Fruit fly (Drosophila melanogaster) whole organism, embryonic: ENCODE results near the gene crq.
A peak's percentile ranks its signal among the peaks of the same experiment; 100 is the strongest.

Source experiments
- Atf6 ChIP-seq: fragments of 200-800 bp; sonication (Bioruptor generic); IDR thresholded peaks from 2 replicates; pipeline ENCODE4 v1.3.6; 2022; ENCODE audit warnings: missing biosample characterization, missing genetic modification characterization
- BEAF-32 ChIP-seq: fragments of 200-800 bp; sonication (Bioruptor generic); optimal IDR thresholded peaks from 3 replicates; lab custom pipeline; 2017; ENCODE audit warnings: missing biosample characterization, missing genetic modification characterization, mild to moderate bottlenecking, moderate library complexity, missing genetic modification reagents
- CG10979 ChIP-seq: fragments of 200-800 bp; sonication (Bioruptor generic); optimal IDR thresholded peaks from 2 replicates; lab custom pipeline; 2018; ENCODE audit warnings: missing biosample characterization, mild to moderate bottlenecking, missing genetic modification characterization, moderate library complexity
- CG11085 ChIP-seq: fragments of 200-800 bp; sonication (Bioruptor generic); IDR thresholded peaks from 2 replicates; pipeline ENCODE4 v1.3.6; 2022; ENCODE audit warnings: missing biosample characterization, missing genetic modification characterization
- CG11504 ChIP-seq: fragments of 200-800 bp; sonication (Bioruptor generic); optimal IDR thresholded peaks from 3 replicates; lab custom pipeline; 2019; ENCODE audit warnings: missing biosample characterization, mild to moderate bottlenecking, missing genetic modification characterization, moderate library complexity
- CG12236 ChIP-seq: fragments of 200-800 bp; sonication (Bioruptor generic); optimal IDR thresholded peaks from 2 replicates; lab custom pipeline; 2016; ENCODE audit warnings: missing biosample characterization, missing genetic modification characterization
- CG13287 ChIP-seq: fragments of 200-800 bp; sonication (Bioruptor generic); IDR thresholded peaks from 2 replicates; pipeline ENCODE4 v1.3.6; 2022; ENCODE audit warnings: missing biosample characterization, missing genetic modification characterization; ENCODE audit not compliant: partially characterized antibody
- CG15479 ChIP-seq: fragments of 200-800 bp; sonication (Bioruptor generic); optimal IDR thresholded peaks from 3 replicates; lab custom pipeline; 2019; ENCODE audit warnings: missing biosample characterization, mild to moderate bottlenecking, missing genetic modification characterization, moderate library complexity
- CG15696 ChIP-seq: fragments of 200-800 bp; sonication (Bioruptor generic); optimal IDR thresholded peaks from 2 replicates; lab custom pipeline; 2019; ENCODE audit warnings: missing biosample characterization, mild to moderate bottlenecking, missing genetic modification characterization, moderate library complexity
- CG17186 ChIP-seq: fragments of 200-800 bp; sonication (Bioruptor generic); optimal IDR thresholded peaks from 3 replicates; lab custom pipeline; 2017; ENCODE audit warnings: missing biosample characterization, missing genetic modification reagents, missing genetic modification characterization
- CG17385 ChIP-seq: fragments of 200-800 bp; sonication (Bioruptor generic); optimal IDR thresholded peaks from 3 replicates; lab custom pipeline; 2018; ENCODE audit warnings: missing biosample characterization, mild to moderate bottlenecking, missing genetic modification characterization
- CG17568 ChIP-seq: fragments of 200-800 bp; sonication (Bioruptor generic); optimal IDR thresholded peaks from 2 replicates; lab custom pipeline; 2018; ENCODE audit warnings: missing biosample characterization, mild to moderate bottlenecking, missing genetic modification characterization, moderate library complexity
- CG17829 ChIP-seq: fragments of 200-800 bp; optimal IDR thresholded peaks from 2 replicates; lab custom pipeline; 2019; ENCODE audit warnings: missing biosample characterization, mild to moderate bottlenecking, missing genetic modification characterization, moderate library complexity
- CG18599 ChIP-seq: fragments of 200-800 bp; sonication (Bioruptor generic); optimal IDR thresholded peaks from 3 replicates; lab custom pipeline; 2017; ENCODE audit warnings: missing biosample characterization, missing genetic modification characterization, mild to moderate bottlenecking, moderate library complexity, missing genetic modification reagents
- CG31388 ChIP-seq: fragments of 200-800 bp; sonication (Bioruptor generic); optimal IDR thresholded peaks from 2 replicates; lab custom pipeline; 2016; ENCODE audit warnings: missing biosample characterization, missing genetic modification characterization
- CG3407 ChIP-seq: fragments of 200-800 bp; sonication (Bioruptor generic); optimal IDR thresholded peaks from 2 replicates; lab custom pipeline; 2018; ENCODE audit warnings: missing biosample characterization, mild to moderate bottlenecking, missing genetic modification characterization
- CG3995 ChIP-seq: fragments of 200-800 bp; sonication (Bioruptor generic); optimal IDR thresholded peaks from 3 replicates; lab custom pipeline; 2016; ENCODE audit warnings: missing biosample characterization, missing genetic modification characterization
- CG7839 ChIP-seq: fragments of 200-800 bp; sonication (Bioruptor generic); optimal IDR thresholded peaks from 3 replicates; lab custom pipeline; 2018; ENCODE audit warnings: missing biosample characterization, mild to moderate bottlenecking, missing genetic modification characterization, moderate library complexity
- CG8359 ChIP-seq: fragments of 200-800 bp; sonication (Bioruptor generic); optimal IDR thresholded peaks from 2 replicates; lab custom pipeline; 2017; ENCODE audit warnings: missing biosample characterization, mild to moderate bottlenecking, missing genetic modification characterization, borderline replicate concordance
- D19A ChIP-seq: fragments of 200-800 bp; optimal IDR thresholded peaks from 3 replicates; lab custom pipeline; 2019; ENCODE audit warnings: missing biosample characterization, mild to moderate bottlenecking, missing genetic modification characterization, moderate library complexity
- Dip2 ChIP-seq: fragments of 200-800 bp; sonication (Bioruptor generic); IDR thresholded peaks from 2 replicates; pipeline ENCODE4 v1.3.6; 2022; ENCODE audit warnings: missing biosample characterization, missing genetic modification characterization
- Fer2 ChIP-seq: fragments of 200-800 bp; sonication (Bioruptor generic); optimal IDR thresholded peaks from 2 replicates; lab custom pipeline; 2018; ENCODE audit warnings: missing biosample characterization, mild to moderate bottlenecking, missing genetic modification characterization, moderate library complexity
- HLH3B ChIP-seq: fragments of 200-800 bp; sonication (Bioruptor generic); IDR thresholded peaks from 2 replicates; pipeline ENCODE4 v1.3.6; 2022; ENCODE audit warnings: missing biosample characterization, missing genetic modification characterization
- Hsf ChIP-seq: fragments of 200-800 bp; sonication (Bioruptor generic); optimal IDR thresholded peaks from 3 replicates; lab custom pipeline; 2016; ENCODE audit warnings: missing biosample characterization, missing genetic modification characterization
- Side ChIP-seq: fragments of 200-800 bp; sonication (Bioruptor generic); optimal IDR thresholded peaks from 2 replicates; lab custom pipeline; 2016; ENCODE audit warnings: missing biosample characterization, missing genetic modification characterization
- Sin3A ChIP-seq: fragments of >200 bp; optimal IDR thresholded peaks from 2 replicates; lab custom pipeline; 2018
- Spps ChIP-seq: fragments of 200-800 bp; sonication (Bioruptor generic); optimal IDR thresholded peaks from 2 replicates; lab custom pipeline; 2018; ENCODE audit warnings: missing biosample characterization, mild to moderate bottlenecking, missing genetic modification characterization
- Ssrp ChIP-seq: fragments of 200-800 bp; sonication (Bioruptor generic); optimal IDR thresholded peaks from 2 replicates; lab custom pipeline; 2018; ENCODE audit warnings: missing biosample characterization, mild to moderate bottlenecking, missing genetic modification characterization, moderate library complexity
- TFAM ChIP-seq: fragments of 200-800 bp; sonication (Bioruptor generic); optimal IDR thresholded peaks from 2 replicates; lab custom pipeline; 2017; ENCODE audit warnings: missing biosample characterization, missing genetic modification characterization, inconsistent platforms
- crp ChIP-seq, 2 experiments: fragments of 200-800 bp; sonication (Bioruptor generic); optimal IDR thresholded peaks; 2 replicates in 1 of 2; 3 replicates in 1 of 2; lab custom pipeline; 2017; ENCODE audit warnings: missing biosample characterization in 2 of 2, missing genetic modification characterization in 2 of 2, mild to moderate bottlenecking in 1 of 2, moderate library complexity in 1 of 2
- dan ChIP-seq: fragments of 200-800 bp; sonication (Bioruptor generic); IDR thresholded peaks from 2 replicates; pipeline ENCODE4 v1.3.6; 2022; ENCODE audit warnings: missing biosample characterization, missing genetic modification characterization
- dati ChIP-seq: fragments of 200-800 bp; sonication (Bioruptor generic); IDR thresholded peaks from 2 replicates; pipeline ENCODE4 v1.3.6; 2022; ENCODE audit warnings: missing biosample characterization, missing genetic modification characterization
- disco-r ChIP-seq: fragments of 200-800 bp; sonication (Bioruptor generic); optimal IDR thresholded peaks from 2 replicates; lab custom pipeline; 2016; ENCODE audit warnings: missing biosample characterization, missing genetic modification characterization
- dm ChIP-seq: fragments of 200-800 bp; sonication (Bioruptor generic); optimal IDR thresholded peaks from 3 replicates; lab custom pipeline; 2016; ENCODE audit warnings: missing biosample characterization, missing genetic modification characterization
- fd64A ChIP-seq: fragments of 200-800 bp; sonication (Bioruptor generic); optimal IDR thresholded peaks from 3 replicates; lab custom pipeline; 2018; ENCODE audit warnings: missing biosample characterization, mild to moderate bottlenecking, missing genetic modification characterization
- ftz-f1 ChIP-seq: fragments of 200-800 bp; sonication (Bioruptor generic); optimal IDR thresholded peaks from 2 replicates; lab custom pipeline; 2016; ENCODE audit warnings: missing biosample characterization, missing genetic modification characterization
- gce ChIP-seq: fragments of 200-800 bp; sonication (Bioruptor generic); IDR thresholded peaks from 3 replicates; pipeline ENCODE4 v1.3.6; 2022; ENCODE audit warnings: missing biosample characterization, missing genetic modification characterization
- jumu ChIP-seq: fragments of 200-800 bp; sonication (Bioruptor generic); optimal IDR thresholded peaks from 3 replicates; lab custom pipeline; 2016; ENCODE audit warnings: missing biosample characterization, missing genetic modification characterization
- mam ChIP-seq: fragments of 200-800 bp; sonication (Bioruptor generic); optimal IDR thresholded peaks from 3 replicates; lab custom pipeline; 2016; ENCODE audit warnings: missing biosample characterization, missing genetic modification characterization
- prd ChIP-seq, 3 experiments: fragments of >200 bp in 2 of 3; fragments of 200-800 bp in 1 of 3; sonication (Bioruptor generic) in 1 of 3; optimal IDR thresholded peaks in 2 of 3; IDR thresholded peaks in 1 of 3; 2 replicates in 2 of 3; 3 replicates in 1 of 3; pipeline versions ENCODE4 v1.3.6 to Lab custom; 2017 to 2022; ENCODE audit warnings: missing biosample characterization in 1 of 3, missing genetic modification characterization in 1 of 3
- row ChIP-seq: fragments of 200-800 bp; sonication (Bioruptor generic); IDR thresholded peaks from 3 replicates; pipeline ENCODE4 v1.3.6; 2022; ENCODE audit warnings: missing biosample characterization, missing genetic modification characterization
- schlank ChIP-seq: fragments of 200-800 bp; sonication (Bioruptor generic); optimal IDR thresholded peaks from 2 replicates; lab custom pipeline; 2018; ENCODE audit warnings: missing biosample characterization, mild to moderate bottlenecking, missing genetic modification characterization
- sqz ChIP-seq: fragments of 200-800 bp; sonication (Bioruptor generic); optimal IDR thresholded peaks from 3 replicates; lab custom pipeline; 2018; ENCODE audit warnings: missing biosample characterization, mild to moderate bottlenecking, missing genetic modification characterization
- tin ChIP-seq: fragments of 200-800 bp; sonication (Bioruptor generic); optimal IDR thresholded peaks from 3 replicates; lab custom pipeline; 2016; ENCODE audit warnings: missing biosample characterization, missing genetic modification characterization
- ttk ChIP-seq: fragments of 200-800 bp; sonication (Bioruptor generic); IDR thresholded peaks from 2 replicates; pipeline ENCODE4 v2.1.2; 2022; ENCODE audit warnings: missing biosample characterization, missing genetic modification characterization
- usp ChIP-seq: fragments of >200 bp; optimal IDR thresholded peaks from 2 replicates; lab custom pipeline; 2017; ENCODE audit warnings: missing biosample characterization, missing genetic modification characterization
- vnd ChIP-seq: fragments of 200-800 bp; sonication (Bioruptor generic); IDR thresholded peaks from 3 replicates; pipeline ENCODE4 v1.3.6; 2022; ENCODE audit warnings: missing biosample characterization, missing genetic modification characterization; ENCODE audit not compliant: partially characterized antibody
- zf30C ChIP-seq: fragments of 200-800 bp; sonication (Bioruptor generic); optimal IDR thresholded peaks from 3 replicates; lab custom pipeline; 2018; ENCODE audit warnings: missing biosample characterization, mild to moderate bottlenecking, missing genetic modification characterization

crq gene

dm6 chr2L:430820-431628, 21.8 kb downstream of the crq start, which contains the start of gene ex (continued):
- TF ChIP-seq dan (no peak), CG12236 (GFP tag; lab: Kevin White, UChicago) (peak; percentile 12), Fer2 (peak; percentile 48), row (GFP tag; lab: Robert Waterston, UW) (no peak; the same call in 2 of the 3 replicates), fd64A (peak; percentile 83), dati (GFP tag; lab: Robert Waterston, UW) (no peak), prd (optimal IDR thresholded peaks at IDR 0.05; lab: Kevin White, UChicago) (no peak), prd (GFP tag; IDR thresholded peaks at IDR 0.05; lab: Robert Waterston, UW) (no peak), vnd (GFP tag; lab: Robert Waterston, UW) (no peak), CG8359 (GFP tag; lab: Kevin White, UChicago) (peak; percentile 44), CG17829 (tag; lab: Kevin White, UChicago) (peak; percentile 65), tin (no peak), Sin3A (no peak), crp (GFP tag; optimal IDR thresholded peaks at IDR 0.05; lab: Kevin White, UChicago) (no peak), CG11085 (GFP tag; lab: Robert Waterston, UW) (no peak), CG15479 (GFP tag; lab: Kevin White, UChicago) (no peak), CG15696 (peak; percentile 67), Spps (tag; lab: Kevin White, UChicago) (peak; percentile 9), mam (GFP tag; lab: Kevin White, UChicago) (no peak), D19A (tag; lab: Kevin White, UChicago) (peak; percentile 30), BEAF-32 (GFP tag; lab: Kevin White, UChicago) (no peak), jumu (GFP tag; lab: Kevin White, UChicago) (no peak), CG10979 (tag; lab: Kevin White, UChicago) (no peak), zf30C (peak; percentile 17), sqz (peak; percentile 21), schlank (peak; percentile 74), Dip2 (GFP tag; lab: Robert Waterston, UW) (no peak), CG7839 (peak; percentile 25), Hsf (peak; percentile 21), disco-r (no peak), TFAM (GFP tag; lab: Kevin White, UChicago) (peak; percentile 4), CG13287 (GFP tag; lab: Robert Waterston, UW) (peak; percentile 24; the same call in 1 of the 2 replicates), CG17186 (GFP tag; lab: Kevin White, UChicago) (peak; percentile 51), Side (GFP tag; lab: Kevin White, UChicago) (peak; percentile 25), dm (GFP tag; lab: Kevin White, UChicago) (peak; percentile 12), CG18599 (peak; percentile 68), Atf6 (GFP tag; lab: Robert Waterston, UW) (peak; percentile 58), gce (GFP tag; lab: Robert Waterston, UW) (peak; percentile 58; the same call in 1 of the 3 replicates), CG3407 (peak; percentile 73), CG3995 (no peak), CG17385 (GFP tag; lab: Kevin White, UChicago) (peak; percentile 52), usp (GFP tag; lab: Kevin White, UChicago) (no peak), Ssrp (tag; lab: Kevin White, UChicago) (no peak), CG31388 (GFP tag; lab: Kevin White, UChicago) (no peak), CG11504 (tag; lab: Kevin White, UChicago) (peak; percentile 51), HLH3B (GFP tag; lab: Robert Waterston, UW) (peak; percentile 49; the same call in 1 of the 2 replicates), ttk (GFP tag; lab: Robert Waterston, UW) (no peak), ftz-f1 (no peak), CG17568 (GFP tag; lab: Kevin White, UChicago) (peak; percentile 90)
